Worm (Caenorhabditis elegans): ENCODE data around the gene H23L24.4.

- TF ChIP-seq xbp-1 (tag; optimal IDR thresholded peaks at IDR 0.05) (no peak), ama-1 (optimal IDR thresholded peaks at IDR 0.05) (no peak), dsc-1 (tag; optimal IDR thresholded peaks at IDR 0.05) (no peak), dpl-1 (GFP tag; optimal IDR thresholded peaks at IDR 0.05) (no peak), nhr-28 (tag; optimal IDR thresholded peaks at IDR 0.05) (no peak), ces-1 (GFP tag; optimal IDR thresholded peaks at IDR 0.05) (no peak), unc-62 (GFP tag; optimal IDR thresholded peaks at IDR 0.05) (no peak), alr-1 (tag; optimal IDR thresholded peaks at IDR 0.05; ENCODE audit: borderline replicate concordance) (no peak), tbx-2 (tag; optimal IDR thresholded peaks at IDR 0.05) (no peak), elt-3 (tag; optimal IDR thresholded peaks at IDR 0.05) (no peak), mep-1 (tag; optimal IDR thresholded peaks at IDR 0.05) (no peak), lin-15B (tag; optimal IDR thresholded peaks at IDR 0.05) (no peak), lin-14 (GFP tag; optimal IDR thresholded peaks at IDR 0.05) (no peak), lsy-2 (tag; optimal IDR thresholded peaks at IDR 0.05) (no peak)
Observed at ce11 chrIV:8658122-8658521, 47.3 kb downstream of the H23L24.4 start, which contains the start of gene C49C8.6.
